Worm (Caenorhabditis elegans): Measurements from ENCODE around the gene snpc-1.1.

snpc-1.1 gene

ce11 chrII:7790324-7790898 is 9.3 kb upstream of the snpc-1.1 start, which contains the start of gene srlf-1:
Gene srlf-1 (plus strand): TSS chrII:7790591.
- TF ChIP-seq ztf-16 (tag; optimal IDR thresholded peaks at IDR 0.05), result no peak
- no peak for TF ChIP-seq rnt-1 (tag; optimal IDR thresholded peaks at IDR 0.05)
- TF ChIP-seq K02D7.2 (tag; optimal IDR thresholded peaks at IDR 0.05), result no peak
- TF ChIP-seq Y22D7AL.16 (tag; optimal IDR thresholded peaks at IDR 0.05), result no peak
- no peak for TF ChIP-seq T23F11.4 (GFP tag; optimal IDR thresholded peaks at IDR 0.05)
- no peak for TF ChIP-seq pag-3 (tag; optimal IDR thresholded peaks at IDR 0.05; ENCODE audit: borderline replicate concordance)
- no peak for TF ChIP-seq hlh-6 (tag; optimal IDR thresholded peaks at IDR 0.05)
- no peak for TF ChIP-seq pha-2 (tag; optimal IDR thresholded peaks at IDR 0.05)
- no peak for TF ChIP-seq elt-2 (tag; optimal IDR thresholded peaks at IDR 0.05)
- TF ChIP-seq hlh-15 (tag; optimal IDR thresholded peaks at IDR 0.05), result no peak
- no peak for TF ChIP-seq sdc-2 (tag; optimal IDR thresholded peaks at IDR 0.05)

- TF ChIP-seq mec-3 (tag; optimal IDR thresholded peaks at IDR 0.05; ENCODE audit: borderline replicate concordance), result no peak
- no peak for TF ChIP-seq tbx-2 (tag; optimal IDR thresholded peaks at IDR 0.05)
- no peak for TF ChIP-seq syd-9 (tag; optimal IDR thresholded peaks at IDR 0.05)
- TF ChIP-seq ceh-19 (GFP tag; optimal IDR thresholded peaks at IDR 0.05), result no peak
- no peak for TF ChIP-seq C38D4.7 (GFP tag; optimal IDR thresholded peaks at IDR 0.05)
Measured at ce11 chrII:7789605-7790004, 8.5 kb upstream of the snpc-1.1 start.

ce11 chrII:7783467-7783959 is 2.4 kb upstream of the snpc-1.1 start, which contains the start of gene skr-17:
Gene skr-17 (plus strand): TSS chrII:7783517.
- TF ChIP-seq lin-11 (tag; optimal IDR thresholded peaks at IDR 0.05), result no peak
- TF ChIP-seq sox-4 (tag; optimal IDR thresholded peaks at IDR 0.05), result no peak
- TF ChIP-seq npax-4 (tag; optimal IDR thresholded peaks at IDR 0.05), result no peak
- no peak for TF ChIP-seq gmeb-2 (tag; optimal IDR thresholded peaks at IDR 0.05)
- TF ChIP-seq C08G9.2 (tag; optimal IDR thresholded peaks at IDR 0.05), result no peak
- no peak for TF ChIP-seq elt-2 (tag; optimal IDR thresholded peaks at IDR 0.05)
- no peak for TF ChIP-seq pqm-1 (tag; optimal IDR thresholded peaks at IDR 0.05)
- no peak for TF ChIP-seq pag-3 (tag; optimal IDR thresholded peaks at IDR 0.05; ENCODE audit: borderline replicate concordance)
- no peak for TF ChIP-seq lim-6 (tag; optimal IDR thresholded peaks at IDR 0.05)
- no peak for TF ChIP-seq tbx-2 (tag; optimal IDR thresholded peaks at IDR 0.05)
- TF ChIP-seq ceh-22 (tag; optimal IDR thresholded peaks at IDR 0.05), result no peak
- TF ChIP-seq syd-9 (tag; optimal IDR thresholded peaks at IDR 0.05), result no peak
- TF ChIP-seq ztf-16 (tag; optimal IDR thresholded peaks at IDR 0.05), result no peak
- TF ChIP-seq ceh-6 (GFP tag; optimal IDR thresholded peaks at IDR 0.05), result no peak
- no peak for TF ChIP-seq pha-2 (tag; optimal IDR thresholded peaks at IDR 0.05)
- no peak for TF ChIP-seq ceh-30 (tag; optimal IDR thresholded peaks at IDR 0.05)
- no peak for TF ChIP-seq ceh-34 (tag; optimal IDR thresholded peaks at IDR 0.05)
- TF ChIP-seq nhr-11 (tag; optimal IDR thresholded peaks at IDR 0.05), result no peak
- TF ChIP-seq K02D7.2 (tag; optimal IDR thresholded peaks at IDR 0.05), result no peak

ce11 chrII:7778273-7778672 is 2.8 kb downstream of the snpc-1.1 start:
- TF ChIP-seq pha-2 (tag; optimal IDR thresholded peaks at IDR 0.05), result no peak
- no peak for TF ChIP-seq madf-2 (tag; optimal IDR thresholded peaks at IDR 0.05)
- TF ChIP-seq pqm-1 (tag; optimal IDR thresholded peaks at IDR 0.05), result no peak
- no peak for TF ChIP-seq pat-9 (tag; optimal IDR thresholded peaks at IDR 0.05)
- TF ChIP-seq fkh-10 (GFP tag; optimal IDR thresholded peaks at IDR 0.05), result no peak
- no peak for TF ChIP-seq elt-2 (tag; optimal IDR thresholded peaks at IDR 0.05)
- TF ChIP-seq ttx-3 (tag; optimal IDR thresholded peaks at IDR 0.05), result no peak

- TF ChIP-seq unc-42 (tag; optimal IDR thresholded peaks at IDR 0.05) (no peak), ceh-30 (tag; optimal IDR thresholded peaks at IDR 0.05) (no peak), zip-5 (tag; optimal IDR thresholded peaks at IDR 0.05) (no peak), ceh-9 (tag; optimal IDR thresholded peaks at IDR 0.05) (no peak), tbx-2 (tag; optimal IDR thresholded peaks at IDR 0.05) (no peak), ahr-1 (tag; optimal IDR thresholded peaks at IDR 0.05) (no peak), ceh-18 (tag; optimal IDR thresholded peaks at IDR 0.05) (no peak), ceh-24 (tag; optimal IDR thresholded peaks at IDR 0.05) (no peak), fkh-10 (GFP tag; optimal IDR thresholded peaks at IDR 0.05) (no peak), hlh-30 (tag; optimal IDR thresholded peaks at IDR 0.05; ENCODE audit: insufficient read depth) (peak; percentile 6), eyg-1 (tag; optimal IDR thresholded peaks at IDR 0.05) (no peak), pha-2 (tag; optimal IDR thresholded peaks at IDR 0.05) (no peak), ceh-2 (tag; optimal IDR thresholded peaks at IDR 0.05) (no peak), elt-2 (tag; optimal IDR thresholded peaks at IDR 0.05) (peak; percentile 81), Y22D7AL.16 (tag; optimal IDR thresholded peaks at IDR 0.05) (no peak), C38D4.7 (GFP tag; optimal IDR thresholded peaks at IDR 0.05) (no peak), che-1 (tag; optimal IDR thresholded peaks at IDR 0.05) (no peak)
Measured at ce11 chrII:7777320-7777978, 3.7 kb downstream of the snpc-1.1 start, which contains the start of gene mthf-1. Gene mthf-1 (minus strand): TSS chrII:7777823.

Measured in whole organism, late embryonic.